Worm (Caenorhabditis elegans) whole organism, late embryonic: Measurements from ENCODE around the gene nep-6.

Experiments
- C08G9.2 ChIP-seq: sonication (generic microtip); optimal IDR thresholded peaks from 2 replicates; lab custom pipeline; 2016; ENCODE audit warnings: mild to moderate bottlenecking, missing genetic modification characterization, moderate library complexity, missing compliant biosample characterization
- C38D4.7 ChIP-seq: fragments of 200-800 bp; sonication (Bioruptor generic); optimal IDR thresholded peaks from 2 replicates; lab custom pipeline; 2018; ENCODE audit warnings: mild to moderate bottlenecking, missing genetic modification characterization, moderate library complexity, missing compliant biosample characterization
- T23F11.4 ChIP-seq: fragments of 200-800 bp; sonication (Bioruptor generic); optimal IDR thresholded peaks from 2 replicates; lab custom pipeline; 2018; ENCODE audit warnings: mild to moderate bottlenecking, missing genetic modification characterization, missing compliant biosample characterization
- Y22D7AL.16 ChIP-seq: sonication (generic microtip); optimal IDR thresholded peaks from 2 replicates; lab custom pipeline; 2016; ENCODE audit warnings: missing genetic modification characterization, missing compliant biosample characterization
- ceh-2 ChIP-seq: sonication (generic microtip); optimal IDR thresholded peaks from 2 replicates; lab custom pipeline; 2016; ENCODE audit warnings: missing genotype, missing genetic modification characterization, missing compliant biosample characterization
- ceh-34 ChIP-seq: sonication (generic microtip); optimal IDR thresholded peaks from 2 replicates; lab custom pipeline; 2016; ENCODE audit warnings: mild to moderate bottlenecking, missing genetic modification characterization, missing compliant biosample characterization
- ceh-45 ChIP-seq: fragments of 200-800 bp; sonication (Bioruptor generic); IDR thresholded peaks from 2 replicates; pipeline ENCODE4 v1.3.6; 2022; ENCODE audit warnings: missing genetic modification reagents, missing genetic modification characterization, missing compliant biosample characterization
- ceh-9 ChIP-seq: sonication (generic microtip); optimal IDR thresholded peaks from 2 replicates; lab custom pipeline; 2016; ENCODE audit warnings: mild to moderate bottlenecking, missing genetic modification characterization, inconsistent platforms, missing compliant biosample characterization
- che-1 ChIP-seq: sonication (generic microtip); optimal IDR thresholded peaks from 2 replicates; lab custom pipeline; 2016; ENCODE audit warnings: mild to moderate bottlenecking, missing genetic modification characterization, missing compliant biosample characterization
- dmd-4 ChIP-seq: sonication (generic microtip); optimal IDR thresholded peaks from 2 replicates; lab custom pipeline; 2016; ENCODE audit warnings: borderline replicate concordance, missing genetic modification characterization, missing compliant biosample characterization
- dve-1 ChIP-seq: sonication (generic microtip); optimal IDR thresholded peaks from 2 replicates; lab custom pipeline; 2017; ENCODE audit warnings: antibody characterized with exemption, mild to moderate bottlenecking, missing genetic modification characterization, missing compliant biosample characterization
- elt-4 ChIP-seq: sonication (generic microtip); optimal IDR thresholded peaks from 2 replicates; lab custom pipeline; 2016; ENCODE audit warnings: missing genetic modification characterization, missing compliant biosample characterization
- ets-4 ChIP-seq: sonication (generic microtip); optimal IDR thresholded peaks from 2 replicates; lab custom pipeline; 2016; ENCODE audit warnings: missing genetic modification characterization, missing compliant biosample characterization
- fax-1 ChIP-seq: sonication (generic microtip); optimal IDR thresholded peaks from 2 replicates; lab custom pipeline; 2016; ENCODE audit warnings: missing genotype, missing genetic modification characterization, missing compliant biosample characterization
- fkh-10 ChIP-seq: fragments of 150-350 bp; optimal IDR thresholded peaks from 2 replicates; lab custom pipeline; 2014; ENCODE audit warnings: missing biosample characterization, missing genetic modification reagents, missing genetic modification characterization
- hlh-15 ChIP-seq: sonication (generic microtip); optimal IDR thresholded peaks from 2 replicates; lab custom pipeline; 2016; ENCODE audit warnings: missing genetic modification characterization, missing compliant biosample characterization
- hlh-30 ChIP-seq: sonication (generic microtip); optimal IDR thresholded peaks from 2 replicates; lab custom pipeline; 2017; ENCODE audit warnings: antibody characterized with exemption, missing genetic modification characterization, missing compliant biosample characterization; ENCODE audit not compliant: insufficient read depth
- hlh-6 ChIP-seq: sonication (generic microtip); optimal IDR thresholded peaks from 2 replicates; lab custom pipeline; 2016; ENCODE audit warnings: missing genotype, missing genetic modification characterization, missing compliant biosample characterization
- hlh-8 ChIP-seq: sonication (generic microtip); optimal IDR thresholded peaks from 2 replicates; lab custom pipeline; 2016; ENCODE audit warnings: missing genotype, missing genetic modification characterization, missing compliant biosample characterization
- lin-11 ChIP-seq: fragments of 200-800 bp; sonication (Bioruptor generic); optimal IDR thresholded peaks from 2 replicates; lab custom pipeline; 2018; ENCODE audit warnings: mild to moderate bottlenecking, missing genetic modification characterization, missing compliant biosample characterization
- mec-3 ChIP-seq: sonication (generic microtip); optimal IDR thresholded peaks from 2 replicates; lab custom pipeline; 2016; ENCODE audit warnings: borderline replicate concordance, missing genetic modification characterization, missing compliant biosample characterization
- nhr-11 ChIP-seq: fragments of 150-350 bp; optimal IDR thresholded peaks from 2 replicates; lab custom pipeline; 2014; ENCODE audit warnings: missing biosample characterization, missing genetic modification characterization
- nhr-232 ChIP-seq: sonication (generic microtip); optimal IDR thresholded peaks from 2 replicates; lab custom pipeline; 2016; ENCODE audit warnings: missing genetic modification characterization, missing compliant biosample characterization
- pat-9 ChIP-seq: fragments of 200-800 bp; sonication (Bioruptor generic); optimal IDR thresholded peaks from 2 replicates; lab custom pipeline; 2018; ENCODE audit warnings: mild to moderate bottlenecking, missing genetic modification characterization, moderate library complexity, missing compliant biosample characterization
- pax-1 ChIP-seq: fragments of 150-350 bp; optimal IDR thresholded peaks from 2 replicates; lab custom pipeline; 2014; ENCODE audit warnings: missing biosample characterization, missing genetic modification characterization
- pha-2 ChIP-seq: sonication (generic microtip); optimal IDR thresholded peaks from 2 replicates; lab custom pipeline; 2017; ENCODE audit warnings: mild to moderate bottlenecking, missing genetic modification characterization, missing compliant biosample characterization
- pha-4 ChIP-seq: fragments of 150-350 bp; optimal IDR thresholded peaks from 2 replicates; lab custom pipeline; 2018; ENCODE audit warnings: missing biosample characterization, missing genetic modification reagents, missing genetic modification characterization
- pqm-1 ChIP-seq: sonication (generic microtip); optimal IDR thresholded peaks from 2 replicates; lab custom pipeline; 2016; ENCODE audit warnings: missing genetic modification characterization, missing compliant biosample characterization
- ref-2 ChIP-seq: sonication (generic microtip); optimal IDR thresholded peaks from 2 replicates; lab custom pipeline; 2016; ENCODE audit warnings: missing genetic modification characterization, missing compliant biosample characterization
- sdc-2 ChIP-seq: sonication (generic microtip); optimal IDR thresholded peaks from 2 replicates; lab custom pipeline; 2016; ENCODE audit warnings: missing genotype, missing genetic modification characterization, missing compliant biosample characterization
- sox-2 ChIP-seq: fragments of 200-800 bp; sonication (Bioruptor generic); IDR thresholded peaks from 2 replicates; pipeline ENCODE4 v1.3.6; 2022; ENCODE audit warnings: missing genetic modification reagents, missing genetic modification characterization, missing compliant biosample characterization
- syd-9 ChIP-seq: sonication (generic microtip); optimal IDR thresholded peaks from 2 replicates; lab custom pipeline; 2016; ENCODE audit warnings: mild to moderate bottlenecking, missing genetic modification characterization, moderate library complexity, missing compliant biosample characterization
- unc-3 ChIP-seq, 2 experiments: fragments of 200-800 bp in 1 of 2; sonication (Bioruptor generic) in 1 of 2; sonication (generic microtip) in 1 of 2; conservative IDR thresholded peaks in 1 of 2; optimal IDR thresholded peaks in 1 of 2; 2 replicates each; pipeline versions ENCODE4 v1.3.6 to Lab custom; 2016 to 2022; ENCODE audit warnings: missing compliant biosample characterization in 2 of 2, missing genetic modification characterization in 2 of 2, missing genetic modification reagents in 1 of 2
- unc-42 ChIP-seq: sonication (generic microtip); optimal IDR thresholded peaks from 2 replicates; lab custom pipeline; 2016; ENCODE audit warnings: missing genotype, missing genetic modification characterization, missing compliant biosample characterization
- zip-5 ChIP-seq: sonication (generic microtip); optimal IDR thresholded peaks from 2 replicates; lab custom pipeline; 2016; ENCODE audit warnings: missing genetic modification characterization, missing compliant biosample characterization

nep-6 gene

DNA sequence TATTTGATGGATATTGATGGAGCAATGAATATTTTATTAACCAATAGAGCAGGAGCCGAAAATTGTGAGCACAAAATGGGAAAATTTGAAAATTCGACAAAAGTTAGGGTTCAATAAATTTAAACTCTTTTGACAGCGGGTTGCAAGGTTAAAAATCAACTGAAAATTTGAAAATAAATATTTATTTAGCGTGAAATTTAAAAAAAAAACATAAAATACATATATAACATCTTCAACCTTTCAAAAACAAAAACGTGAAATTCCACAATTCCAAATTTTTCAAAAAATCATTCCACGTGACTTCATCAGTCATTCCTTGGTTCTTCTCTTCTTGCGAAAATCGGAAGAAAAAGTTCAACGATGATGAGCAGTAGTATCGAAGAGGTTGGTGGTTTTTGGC, 12.8 kb downstream of the nep-6 start, which contains the start of gene C16C8.18:
C16C8.18 (plus strand) TSS at position 301 of the 400 bp plus-strand sequence.
- TF ChIP-seq nhr-11 (no peak), ceh-34 (tag; lab: Kevin White, UChicago) (no peak), ceh-9 (no peak)

DNA sequence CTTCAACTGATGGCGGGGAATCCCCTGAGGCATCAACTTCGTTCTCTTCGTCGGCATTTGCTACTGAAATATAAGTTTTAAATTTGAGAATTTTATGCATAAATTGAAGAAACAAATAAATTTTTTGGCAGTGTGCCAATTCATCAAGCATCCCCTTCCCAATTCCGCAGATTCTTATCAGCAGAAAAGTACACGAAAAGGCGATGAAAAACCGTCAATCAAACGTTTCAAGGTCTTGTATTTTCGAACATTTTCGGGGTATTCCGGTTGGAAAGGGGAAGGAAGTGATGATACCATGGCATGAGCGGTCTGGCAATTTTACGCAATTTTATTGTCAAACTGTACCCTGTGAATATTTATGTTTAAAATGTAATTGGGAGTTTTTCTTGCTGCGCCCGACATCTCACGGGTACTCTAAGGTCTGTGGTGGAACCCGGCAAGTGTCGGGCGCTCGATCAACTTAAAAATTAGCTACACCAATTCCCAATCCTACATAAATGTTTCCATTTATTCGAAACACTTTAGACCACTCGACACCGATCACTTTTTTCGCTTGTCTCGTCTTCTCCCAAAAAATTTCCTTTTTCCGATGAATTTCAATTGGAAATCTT, 18.4 kb downstream of the nep-6 start:
- TF ChIP-seq unc-3 (GFP tag; conservative IDR thresholded peaks at IDR 0.05; lab: Robert Waterston, UW) (no peak), unc-3 (tag; optimal IDR thresholded peaks at IDR 0.05; lab: Kevin White, UChicago) (no peak), ceh-2 (no peak), dve-1 (tag; lab: Kevin White, UChicago) (no peak), sox-2 (GFP tag; lab: Robert Waterston, UW) (no peak), pax-1 (tag; lab: Kevin White, UChicago) (no peak)

DNA sequence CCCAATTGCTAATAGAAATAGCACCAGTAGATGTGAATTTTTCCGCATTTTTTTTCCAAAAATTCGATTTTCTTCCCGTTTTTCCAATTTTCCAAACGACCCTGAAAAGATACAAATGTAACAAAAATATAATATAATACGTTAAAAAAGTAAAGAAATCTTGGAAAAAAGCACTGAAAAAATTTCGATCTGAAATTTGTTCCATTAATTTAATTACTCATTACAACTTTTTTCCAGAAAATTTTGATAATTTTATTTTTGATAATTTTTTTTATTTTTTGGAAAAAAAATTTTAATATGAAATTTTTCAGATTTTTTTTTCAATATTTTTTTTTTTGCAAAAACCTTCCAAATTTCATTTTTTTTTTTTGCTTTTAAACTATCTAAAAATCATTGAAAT, 19.8 kb downstream of the nep-6 start, which contains the start of gene skpo-2:
skpo-2 (minus strand) TSS at position 101 of the 400 bp plus-strand sequence.
- TF ChIP-seq pax-1 (tag; lab: Kevin White, UChicago) (no peak), ets-4 (no peak), T23F11.4 (no peak), syd-9 (tag; lab: Kevin White, UChicago) (no peak), sdc-2 (no peak), hlh-15 (tag; lab: Kevin White, UChicago) (no peak), dmd-4 (tag; lab: Kevin White, UChicago) (no peak), che-1 (tag; lab: Kevin White, UChicago) (no peak), pha-2 (no peak), nhr-11 (no peak), hlh-8 (tag; lab: Kevin White, UChicago) (no peak), ref-2 (tag; lab: Kevin White, UChicago) (no peak), pha-4 (tag; lab: Kevin White, UChicago) (no peak)

ce11 chrII:3437393-3437792, 20.8 kb downstream of the nep-6 start:
- TF ChIP-seq fax-1 (tag; lab: Kevin White, UChicago) (no peak), dve-1 (tag; lab: Kevin White, UChicago) (no peak), ref-2 (tag; lab: Kevin White, UChicago) (no peak), C38D4.7 (GFP tag; lab: Kevin White, UChicago) (no peak), lin-11 (tag; lab: Kevin White, UChicago) (no peak)

DNA sequence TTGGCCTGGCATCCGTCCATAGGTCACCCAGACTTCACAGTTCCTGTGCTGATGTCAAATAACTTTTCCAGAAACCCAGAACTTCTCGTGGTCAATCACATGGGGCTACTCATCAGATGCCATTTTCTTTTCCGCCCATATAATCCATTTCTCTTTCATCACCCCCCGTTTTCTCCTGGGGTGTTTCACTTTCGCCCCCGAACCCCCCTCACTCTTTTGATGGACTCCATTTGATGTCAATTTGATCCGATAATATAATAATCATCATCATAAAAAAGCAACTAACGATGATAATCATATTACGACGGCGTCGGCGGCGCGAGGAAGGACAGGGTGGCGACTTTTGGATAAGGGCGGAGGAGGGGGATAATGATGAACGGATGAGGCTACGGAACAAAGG, 21.7 kb downstream of the nep-6 start:
- TF ChIP-seq hlh-6 (tag; lab: Kevin White, UChicago) (no peak), zip-5 (tag; lab: Kevin White, UChicago) (no peak), dmd-4 (tag; lab: Kevin White, UChicago) (no peak), che-1 (tag; lab: Kevin White, UChicago) (no peak), pat-9 (tag; lab: Kevin White, UChicago) (no peak), ets-4 (no peak), ceh-45 (GFP tag; lab: Robert Waterston, UW) (no peak), Y22D7AL.16 (tag; lab: Kevin White, UChicago) (no peak), pax-1 (tag; lab: Kevin White, UChicago) (no peak), elt-4 (tag; lab: Kevin White, UChicago) (no peak), hlh-30 (tag; lab: Kevin White, UChicago) (no peak), pqm-1 (tag; lab: Kevin White, UChicago) (no peak), C08G9.2 (tag; lab: Kevin White, UChicago) (no peak), lin-11 (tag; lab: Kevin White, UChicago) (no peak), hlh-15 (tag; lab: Kevin White, UChicago) (no peak), mec-3 (tag; lab: Kevin White, UChicago) (no peak), fkh-10 (GFP tag; lab: Kevin White, UChicago) (no peak), nhr-232 (tag; lab: Kevin White, UChicago) (no peak), unc-42 (tag; lab: Kevin White, UChicago) (no peak), ceh-9 (no peak)
